Worm (Caenorhabditis elegans) whole organism, early embryonic: ENCODE measurements around the gene mam-5.

Source experiments
- B0310.2 ChIP-seq: sonication (generic microtip); optimal IDR thresholded peaks from 2 replicates; lab custom pipeline; 2016; ENCODE audit warnings: mild to moderate bottlenecking, missing genetic modification characterization, missing compliant biosample characterization
- aly-1 ChIP-seq: sonication (generic microtip); optimal IDR thresholded peaks from 2 replicates; lab custom pipeline; 2016; ENCODE audit warnings: missing genetic modification characterization, missing compliant biosample characterization
- ceh-13 ChIP-seq: fragments of 200-800 bp; sonication (Bioruptor generic); optimal IDR thresholded peaks from 2 replicates; lab custom pipeline; 2018; ENCODE audit warnings: mild to moderate bottlenecking, missing genetic modification characterization, missing compliant biosample characterization
- ets-7 ChIP-seq: sonication (generic microtip); optimal IDR thresholded peaks from 2 replicates; lab custom pipeline; 2016; ENCODE audit warnings: missing genotype, missing genetic modification characterization, missing compliant biosample characterization
- flt-1 ChIP-seq: fragments of 200-800 bp; sonication (Bioruptor generic); IDR thresholded peaks from 2 replicates; pipeline ENCODE4 v1.3.6; 2022; ENCODE audit warnings: missing genetic modification characterization, missing compliant biosample characterization
- hnd-1 ChIP-seq: sonication (generic microtip); optimal IDR thresholded peaks from 2 replicates; lab custom pipeline; 2016; ENCODE audit warnings: missing genetic modification characterization, missing compliant biosample characterization
- scrt-1 ChIP-seq: fragments of 200-800 bp; sonication (Bioruptor generic); IDR thresholded peaks from 2 replicates; pipeline ENCODE4 v1.3.6; 2022; ENCODE audit warnings: missing genetic modification characterization, missing compliant biosample characterization
- sea-1 ChIP-seq: fragments of 200-800 bp; sonication (Bioruptor generic); conservative IDR thresholded peaks from 2 replicates; pipeline ENCODE4 v1.3.6; 2022; ENCODE audit warnings: missing genetic modification characterization, missing compliant biosample characterization
- tra-4 ChIP-seq: sonication (generic microtip); optimal IDR thresholded peaks from 2 replicates; lab custom pipeline; 2017; ENCODE audit warnings: missing genetic modification characterization, missing compliant biosample characterization

DNA sequence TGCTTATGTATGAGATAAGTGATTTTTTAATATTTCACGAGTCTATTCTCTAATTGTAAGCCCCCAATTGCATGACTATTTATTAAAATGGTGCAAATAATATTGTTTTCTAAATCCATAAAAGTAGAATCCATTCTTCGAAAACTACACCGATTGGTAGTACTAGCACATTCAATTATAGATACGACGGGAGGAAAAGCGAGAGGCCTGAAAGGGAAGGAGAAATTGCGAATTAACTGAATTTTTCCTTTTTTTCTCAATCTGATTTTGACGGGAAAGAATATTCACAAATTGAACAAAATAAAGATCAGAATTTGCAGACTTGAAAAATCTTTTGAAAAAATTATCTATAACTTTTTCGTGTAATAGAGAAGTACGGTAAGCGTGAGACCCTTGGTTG, 24.7 kb downstream of the mam-5 start:
- TF ChIP-seq tra-4 (tag; lab: Kevin White, UChicago) (no peak), B0310.2 (tag; lab: Kevin White, UChicago) (no peak), ceh-13 (no peak), ets-7 (tag; lab: Kevin White, UChicago) (no peak), sea-1 (no peak), flt-1 (GFP tag; lab: Robert Waterston, UW) (no peak), aly-1 (tag; lab: Kevin White, UChicago) (no peak), scrt-1 (GFP tag; lab: Robert Waterston, UW) (no peak), hnd-1 (tag; lab: Kevin White, UChicago) (no peak)
